Worm (Caenorhabditis elegans) whole organism, L2 larva: ENCODE data around the gene nhr-234.
"Not testable (repeated sequence)": the region's sequence is repeated elsewhere in the genome, so short reads cannot be mapped to it uniquely, and the experiment has no call there.

Experiments
- C34F6.9 ChIP-seq: fragments of 150-350 bp; optimal IDR thresholded peaks from 2 replicates; lab custom pipeline; 2014; ENCODE audit warnings: missing biosample characterization, missing genetic modification characterization
- Y55F3AM.14 ChIP-seq: fragments of 200-800 bp; sonication (Bioruptor generic); optimal IDR thresholded peaks from 2 replicates; lab custom pipeline; 2018; ENCODE audit warnings: mild to moderate bottlenecking, missing genetic modification characterization, missing compliant biosample characterization
- alr-1 ChIP-seq: fragments of 150-350 bp; optimal IDR thresholded peaks from 2 replicates; lab custom pipeline; 2014; ENCODE audit warnings: missing biosample characterization, missing genetic modification characterization
- ama-1 ChIP-seq: fragments of 150-350 bp; optimal IDR thresholded peaks from 2 replicates; lab custom pipeline; 2018; ENCODE audit warnings: inconsistent platforms
- blmp-1 ChIP-seq: sonication (generic microtip); optimal IDR thresholded peaks from 2 replicates; lab custom pipeline; 2017; ENCODE audit warnings: missing genetic modification characterization, mild to moderate bottlenecking, missing compliant biosample characterization, antibody characterized with exemption, moderate library complexity; ENCODE audit not compliant: insufficient read depth
- ceh-16 ChIP-seq: fragments of 150-350 bp; optimal IDR thresholded peaks from 2 replicates; lab custom pipeline; 2014; ENCODE audit warnings: missing biosample characterization, missing genetic modification characterization
- ceh-82 ChIP-seq: fragments of 150-350 bp; optimal IDR thresholded peaks from 2 replicates; lab custom pipeline; 2014; ENCODE audit warnings: missing biosample characterization, missing genetic modification characterization
- crh-2 ChIP-seq: sonication (generic microtip); optimal IDR thresholded peaks from 2 replicates; lab custom pipeline; 2017; ENCODE audit warnings: missing biosample characterization, missing genetic modification characterization
- dmd-4 ChIP-seq: sonication (generic microtip); optimal IDR thresholded peaks from 2 replicates; lab custom pipeline; 2017; ENCODE audit warnings: missing biosample characterization, missing genetic modification characterization
- egl-27 ChIP-seq: sonication (generic microtip); optimal IDR thresholded peaks from 3 replicates; lab custom pipeline; 2017; ENCODE audit warnings: missing biosample characterization, missing genetic modification reagents, missing genetic modification characterization
- elt-1 ChIP-seq: fragments of 150-350 bp; optimal IDR thresholded peaks from 2 replicates; lab custom pipeline; 2014; ENCODE audit warnings: missing biosample characterization, missing genetic modification characterization
- elt-3 ChIP-seq: sonication (generic microtip); optimal IDR thresholded peaks from 2 replicates; lab custom pipeline; 2017; ENCODE audit warnings: missing biosample characterization, missing genetic modification characterization
- fos-1 ChIP-seq: fragments of 150-350 bp; optimal IDR thresholded peaks from 2 replicates; lab custom pipeline; 2014; ENCODE audit warnings: missing biosample characterization, missing genetic modification characterization
- gmeb-1 ChIP-seq: fragments of 150-350 bp; optimal IDR thresholded peaks from 2 replicates; lab custom pipeline; 2014; ENCODE audit warnings: missing biosample characterization, missing genetic modification characterization
- lin-13 ChIP-seq: fragments of 150-350 bp; optimal IDR thresholded peaks from 2 replicates; lab custom pipeline; 2014; ENCODE audit warnings: missing biosample characterization, missing genetic modification reagents, missing genetic modification characterization
- lsy-2 ChIP-seq, 2 experiments: fragments of 150-350 bp in 1 of 2; sonication (generic microtip) in 1 of 2; optimal IDR thresholded peaks; 2 replicates each; lab custom pipeline; 2014 to 2017; ENCODE audit warnings: missing biosample characterization in 2 of 2, missing genetic modification characterization in 2 of 2
- mab-5 ChIP-seq: fragments of 150-350 bp; optimal IDR thresholded peaks from 2 replicates; lab custom pipeline; 2014; ENCODE audit warnings: missing biosample characterization, missing genetic modification characterization
- mbf-1 ChIP-seq: sonication (generic microtip); optimal IDR thresholded peaks from 2 replicates; lab custom pipeline; 2017; ENCODE audit warnings: missing biosample characterization, missing genetic modification characterization
- mdl-1 ChIP-seq, 2 experiments: fragments of 150-350 bp in 1 of 2; sonication (generic microtip) in 1 of 2; optimal IDR thresholded peaks; 2 replicates each; lab custom pipeline; 2017; ENCODE audit warnings: missing biosample characterization in 2 of 2, missing genetic modification characterization in 2 of 2
- nhr-10 ChIP-seq: sonication (generic microtip); optimal IDR thresholded peaks from 2 replicates; lab custom pipeline; 2017; ENCODE audit warnings: missing biosample characterization, missing genetic modification characterization
- nhr-11 ChIP-seq: fragments of 150-350 bp; optimal IDR thresholded peaks from 2 replicates; lab custom pipeline; 2014; ENCODE audit warnings: missing biosample characterization, missing genetic modification characterization
- nhr-129 ChIP-seq: fragments of 150-350 bp; optimal IDR thresholded peaks from 2 replicates; lab custom pipeline; 2014; ENCODE audit warnings: missing biosample characterization, missing genetic modification characterization
- nhr-21 ChIP-seq: fragments of 150-350 bp; optimal IDR thresholded peaks from 2 replicates; lab custom pipeline; 2014; ENCODE audit warnings: missing biosample characterization, missing genetic modification characterization
- nhr-23 ChIP-seq: fragments of 150-350 bp; optimal IDR thresholded peaks from 2 replicates; lab custom pipeline; 2014; ENCODE audit warnings: missing biosample characterization, missing genetic modification reagents, missing genetic modification characterization
- nhr-237 ChIP-seq: fragments of 150-350 bp; optimal IDR thresholded peaks from 2 replicates; lab custom pipeline; 2014; ENCODE audit warnings: missing biosample characterization, missing genetic modification characterization
- nhr-25 ChIP-seq: fragments of 150-350 bp; sonication (generic microtip); optimal IDR thresholded peaks from 3 replicates; lab custom pipeline; 2014; ENCODE audit warnings: missing biosample characterization, missing genetic modification characterization
- nhr-6 ChIP-seq: fragments of 150-350 bp; optimal IDR thresholded peaks from 2 replicates; lab custom pipeline; 2014; ENCODE audit warnings: missing biosample characterization, missing genetic modification characterization
- nhr-77 ChIP-seq: fragments of 150-350 bp; optimal IDR thresholded peaks from 2 replicates; lab custom pipeline; 2014; ENCODE audit warnings: missing biosample characterization, missing genetic modification characterization
- peb-1 ChIP-seq: fragments of 150-350 bp; optimal IDR thresholded peaks from 2 replicates; lab custom pipeline; 2014; ENCODE audit warnings: missing biosample characterization, missing genetic modification characterization
- sma-3 ChIP-seq: sonication (generic microtip); optimal IDR thresholded peaks from 2 replicates; lab custom pipeline; 2016; ENCODE audit warnings: missing genetic modification reagents, missing genetic modification characterization, missing compliant biosample characterization
- sma-9 ChIP-seq, 2 experiments: fragments of 150-350 bp in 1 of 2; sonication (generic microtip) in 1 of 2; optimal IDR thresholded peaks; 2 replicates each; lab custom pipeline; 2014 to 2016; ENCODE audit warnings: missing genetic modification characterization in 2 of 2, mild to moderate bottlenecking in 1 of 2, missing biosample characterization in 1 of 2, missing compliant biosample characterization in 1 of 2, missing genetic modification reagents in 1 of 2, moderate library complexity in 1 of 2
- snpc-4 ChIP-seq: fragments of 150-350 bp; optimal IDR thresholded peaks from 2 replicates; lab custom pipeline; 2014; ENCODE audit warnings: missing biosample characterization, missing genetic modification characterization
- unc-55 ChIP-seq: fragments of 150-350 bp; sonication (generic microtip); optimal IDR thresholded peaks from 3 replicates; lab custom pipeline; 2014; ENCODE audit warnings: missing biosample characterization, missing genetic modification reagents, missing genetic modification characterization
- unc-62 ChIP-seq: fragments of 150-350 bp; optimal IDR thresholded peaks from 2 replicates; lab custom pipeline; 2014; ENCODE audit warnings: missing biosample characterization, missing genetic modification reagents, missing genetic modification characterization
- ztf-11 ChIP-seq: sonication (generic microtip); optimal IDR thresholded peaks from 2 replicates; lab custom pipeline; 2017; ENCODE audit warnings: missing biosample characterization, missing genetic modification characterization
- ztf-4 ChIP-seq: fragments of 150-350 bp; optimal IDR thresholded peaks from 2 replicates; lab custom pipeline; 2014; ENCODE audit warnings: missing biosample characterization, missing genetic modification characterization

The nhr-234 gene

ce11 chrII:12621908-12622566, 14.4 kb upstream of the nhr-234 start, which contains the start of gene nspe-8 (continued):
- TF ChIP-seq mbf-1 (no peak), unc-62 (GFP tag; lab: Kevin White, UChicago) (no peak), alr-1 (tag; lab: Kevin White, UChicago) (no peak), elt-3 (tag; lab: Kevin White, UChicago) (no peak), ceh-16 (tag; lab: Kevin White, UChicago) (no peak), unc-55 (GFP tag; lab: Kevin White, UChicago) (no peak), Y55F3AM.14 (GFP tag; lab: Kevin White, UChicago) (no peak), sma-9 (GFP tag; optimal IDR thresholded peaks at IDR 0.05; lab: Kevin White, UChicago) (peak; percentile 97), sma-9 (tag; optimal IDR thresholded peaks at IDR 0.05; lab: Kevin White, UChicago) (no peak), nhr-237 (no peak), ama-1 (lab: Kevin White, UChicago) (no peak), elt-1 (no peak), nhr-21 (tag; lab: Kevin White, UChicago) (peak; percentile 86), nhr-77 (tag; lab: Kevin White, UChicago) (no peak), dmd-4 (no peak), sma-3 (peak; percentile 82), lin-13 (GFP tag; lab: Kevin White, UChicago) (no peak), egl-27 (tag; lab: Kevin White, UChicago) (no peak), peb-1 (no peak)

ce11 chrII:12622843-12623242, 13.6 kb upstream of the nhr-234 start:
- TF ChIP-seq nhr-21 (tag; lab: Kevin White, UChicago) (peak; percentile 2), sma-9 (GFP tag; optimal IDR thresholded peaks at IDR 0.05; lab: Kevin White, UChicago) (peak; percentile 56), sma-9 (tag; optimal IDR thresholded peaks at IDR 0.05; lab: Kevin White, UChicago) (no peak), sma-3 (peak; percentile 19), nhr-6 (no peak)

- TF ChIP-seq snpc-4; nhr-6; unc-55 (GFP tag; lab: Kevin White, UChicago): not testable (repeated sequence)
Measured at ce11 chrII:12624433-12624832, 12.0 kb upstream of the nhr-234 start, which contains the start of gene Y38E10A.14. Y38E10A.14 (minus strand) TSS chrII:12624533.

DNA sequence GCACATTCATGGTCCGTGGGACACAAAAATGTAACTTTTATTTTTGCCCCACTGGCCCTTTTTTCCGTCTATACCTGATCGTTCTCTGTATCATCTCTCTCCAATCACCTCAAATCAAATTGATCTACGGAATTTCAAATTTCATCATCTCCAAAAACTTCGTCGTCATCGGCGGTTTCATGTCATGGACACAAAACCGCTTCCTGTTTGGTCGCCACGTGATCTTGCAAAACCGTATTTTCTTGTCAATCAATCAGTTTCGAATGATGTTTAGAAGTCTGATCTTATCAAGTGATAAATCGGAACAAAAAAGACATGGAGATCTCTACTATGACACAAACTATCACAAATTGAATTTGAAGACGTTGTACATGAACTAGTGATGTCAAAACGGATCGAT, 10.8 kb upstream of the nhr-234 start:
- TF ChIP-seq lin-13 (GFP tag; lab: Kevin White, UChicago): no peak
- no peak for TF ChIP-seq C34F6.9 (tag; lab: Kevin White, UChicago)
- TF ChIP-seq nhr-10 (tag; lab: Kevin White, UChicago): no peak
- no peak for TF ChIP-seq ztf-11 (tag; lab: Kevin White, UChicago)
- TF ChIP-seq ceh-82: no peak
- TF ChIP-seq gmeb-1 (tag; lab: Kevin White, UChicago): peak; percentile 51
- TF ChIP-seq blmp-1 (tag; lab: Kevin White, UChicago): peak; percentile 57
- TF ChIP-seq elt-3 (tag; lab: Kevin White, UChicago): no peak
- no peak for TF ChIP-seq unc-55 (GFP tag; lab: Kevin White, UChicago)
- peak; percentile 98 for TF ChIP-seq sma-9 (GFP tag; optimal IDR thresholded peaks at IDR 0.05; lab: Kevin White, UChicago)
- TF ChIP-seq sma-9 (tag; optimal IDR thresholded peaks at IDR 0.05; lab: Kevin White, UChicago): no peak
- no peak for TF ChIP-seq mbf-1
- peak; percentile 95 for TF ChIP-seq nhr-21 (tag; lab: Kevin White, UChicago)
- no peak for TF ChIP-seq mab-5 (tag; lab: Kevin White, UChicago)
- peak; percentile 27 for TF ChIP-seq crh-2 (tag; lab: Kevin White, UChicago)
- no peak for TF ChIP-seq Y55F3AM.14 (GFP tag; lab: Kevin White, UChicago)
- peak; percentile 91 for TF ChIP-seq nhr-25 (tag; lab: Kevin White, UChicago)
- TF ChIP-seq mdl-1 (tag; optimal IDR thresholded peaks at IDR 0.05; lab: Kevin White, UChicago): peak; percentile 52 to 79
- no peak for TF ChIP-seq lsy-2 (tag; optimal IDR thresholded peaks at IDR 0.05; lab: Kevin White, UChicago)
- TF ChIP-seq ztf-4: no peak
- no peak for TF ChIP-seq ceh-16 (tag; lab: Kevin White, UChicago)
- TF ChIP-seq nhr-237: no peak
- no peak for TF ChIP-seq alr-1 (tag; lab: Kevin White, UChicago)
- TF ChIP-seq nhr-11 (tag; lab: Kevin White, UChicago): no peak
- TF ChIP-seq fos-1 (tag; lab: Kevin White, UChicago): peak; percentile 31
- peak; percentile 93 for TF ChIP-seq sma-3
- no peak for TF ChIP-seq peb-1
- peak; percentile 64 for TF ChIP-seq nhr-129 (tag; lab: Kevin White, UChicago)
- no peak for TF ChIP-seq ama-1 (lab: Kevin White, UChicago)
- peak; percentile 68 for TF ChIP-seq egl-27 (tag; lab: Kevin White, UChicago)
- no peak for TF ChIP-seq nhr-23
- no peak for TF ChIP-seq dmd-4
